Worm (Caenorhabditis elegans): Measurements from ENCODE around the gene ugt-56.

DNA sequence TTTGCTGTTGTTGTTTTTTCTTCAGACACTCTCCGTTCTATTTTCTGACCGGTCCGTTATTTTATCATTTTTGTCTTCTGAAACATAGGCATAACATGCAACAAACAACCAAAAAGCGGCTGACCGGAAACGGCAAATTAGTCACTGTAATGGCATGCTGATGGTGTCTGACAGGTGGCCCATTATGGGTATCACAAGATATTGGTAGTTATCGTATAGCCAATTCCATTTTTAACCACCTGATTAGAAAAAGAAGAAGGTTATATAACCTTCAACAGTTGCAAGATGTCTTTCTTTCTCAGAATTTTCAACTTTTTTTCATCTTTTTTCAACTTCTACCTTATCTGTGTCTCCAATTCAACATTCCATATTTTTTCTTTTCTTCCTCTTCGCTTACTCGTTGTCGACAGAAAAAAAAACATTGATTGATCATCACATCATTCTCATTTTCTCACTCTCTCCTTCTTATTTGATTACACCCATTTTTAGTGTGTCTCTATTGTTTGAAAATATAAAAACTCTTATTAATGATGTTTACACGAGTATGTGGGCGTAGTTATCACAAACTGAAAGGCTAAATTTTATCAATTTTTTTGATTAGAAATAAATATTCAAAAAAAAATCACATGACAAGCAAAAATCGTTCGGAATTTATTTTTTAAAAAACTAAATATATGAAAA, 42.1 kb downstream of the ugt-56 start:
- TF ChIP-seq dao-5 (tag; optimal IDR thresholded peaks at IDR 0.05) = no peak
- TF ChIP-seq W03F9.2 (tag; optimal IDR thresholded peaks at IDR 0.05) = no peak
